Fruit fly (Drosophila melanogaster) whole organism, pupa: Measurements from ENCODE around the gene nerfin-1.

ENCODE experiments used
- CG10348 ChIP-seq: fragments of 200-800 bp; sonication (Bioruptor generic); IDR thresholded peaks from 2 replicates; pipeline ENCODE4 v1.3.6; 2022; ENCODE audit warnings: missing biosample characterization, missing genetic modification characterization
- CG12605 ChIP-seq: fragments of 200-800 bp; sonication (Bioruptor generic); IDR thresholded peaks from 2 replicates; pipeline ENCODE4 v1.3.6; 2022; ENCODE audit warnings: missing biosample characterization, missing genetic modification characterization
- CG13204 ChIP-seq: fragments of 200-800 bp; sonication (Bioruptor generic); optimal IDR thresholded peaks from 2 replicates; lab custom pipeline; 2018; ENCODE audit warnings: missing biosample characterization, mild to moderate bottlenecking, missing genetic modification characterization, moderate library complexity
- CG14655 ChIP-seq: fragments of 200-800 bp; sonication (Bioruptor generic); optimal IDR thresholded peaks from 3 replicates; lab custom pipeline; 2017; ENCODE audit warnings: mild to moderate bottlenecking, missing biosample characterization, missing genetic modification reagents, missing genetic modification characterization
- CG15710 ChIP-seq: fragments of 200-800 bp; sonication (Bioruptor generic); optimal IDR thresholded peaks from 2 replicates; lab custom pipeline; 2018; ENCODE audit warnings: missing biosample characterization, mild to moderate bottlenecking, missing genetic modification characterization, moderate library complexity
- CG17806 ChIP-seq: fragments of 200-800 bp; sonication (Bioruptor generic); optimal IDR thresholded peaks from 2 replicates; lab custom pipeline; 2018; ENCODE audit warnings: missing biosample characterization, mild to moderate bottlenecking, missing genetic modification characterization, moderate library complexity
- CG32121 ChIP-seq: fragments of 200-800 bp; sonication (Bioruptor generic); IDR thresholded peaks from 2 replicates; pipeline ENCODE4 v1.3.6; 2022; ENCODE audit warnings: missing biosample characterization, missing genetic modification characterization
- CG34367 ChIP-seq: fragments of 200-800 bp; sonication (Bioruptor generic); optimal IDR thresholded peaks from 2 replicates; lab custom pipeline; 2018; ENCODE audit warnings: missing biosample characterization, mild to moderate bottlenecking, missing genetic modification characterization
- CG4496 ChIP-seq: fragments of 200-800 bp; sonication (Bioruptor generic); IDR thresholded peaks from 3 replicates; pipeline ENCODE4 v1.3.6; 2022; ENCODE audit warnings: missing biosample characterization, missing genetic modification characterization
- CG8159 ChIP-seq: fragments of 200-800 bp; sonication (Bioruptor generic); optimal IDR thresholded peaks from 3 replicates; lab custom pipeline; 2018; ENCODE audit warnings: missing biosample characterization, mild to moderate bottlenecking, missing genetic modification characterization, moderate library complexity
- CG8301 ChIP-seq: fragments of 200-800 bp; sonication (Bioruptor generic); optimal IDR thresholded peaks from 2 replicates; lab custom pipeline; 2018; ENCODE audit warnings: missing biosample characterization, mild to moderate bottlenecking, missing genetic modification characterization
- CG9948 ChIP-seq: fragments of 200-800 bp; sonication (Bioruptor generic); optimal IDR thresholded peaks from 2 replicates; lab custom pipeline; 2018; ENCODE audit warnings: missing biosample characterization, mild to moderate bottlenecking, missing genetic modification characterization, moderate library complexity
- D1 ChIP-seq: fragments of 200-800 bp; sonication (Bioruptor generic); optimal IDR thresholded peaks from 2 replicates; lab custom pipeline; 2018; ENCODE audit warnings: missing biosample characterization, mild to moderate bottlenecking, missing genetic modification characterization, moderate library complexity
- EcR ChIP-seq: fragments of 200-800 bp; sonication (Bioruptor generic); optimal IDR thresholded peaks from 3 replicates; lab custom pipeline; 2019; ENCODE audit warnings: missing biosample characterization, missing genetic modification characterization, mild to moderate bottlenecking, moderate library complexity, missing genetic modification reagents
- Ets98B ChIP-seq: fragments of 200-800 bp; sonication (Bioruptor generic); IDR thresholded peaks from 2 replicates; pipeline ENCODE4 v1.3.6; 2022; ENCODE audit warnings: missing biosample characterization, missing genetic modification characterization
- Pif1A ChIP-seq: fragments of 200-800 bp; sonication (Bioruptor generic); optimal IDR thresholded peaks from 3 replicates; lab custom pipeline; 2016; ENCODE audit warnings: missing biosample characterization, missing genetic modification characterization
- Pif1B ChIP-seq: fragments of 200-800 bp; sonication (Bioruptor generic); optimal IDR thresholded peaks from 3 replicates; lab custom pipeline; 2016; ENCODE audit warnings: missing biosample characterization, missing genetic modification characterization
- Snoo ChIP-seq: fragments of 200-800 bp; sonication (Bioruptor generic); optimal IDR thresholded peaks from 3 replicates; lab custom pipeline; 2017; ENCODE audit warnings: missing biosample characterization, mild to moderate bottlenecking, missing genetic modification characterization, inconsistent platforms
- fd96Ca ChIP-seq: fragments of 200-800 bp; sonication (Bioruptor generic); IDR thresholded peaks from 3 replicates; pipeline ENCODE4 v1.3.6; 2022; ENCODE audit warnings: missing biosample characterization, missing genetic modification characterization
- gl ChIP-seq: fragments of 200-800 bp; sonication (Bioruptor generic); optimal IDR thresholded peaks from 2 replicates; lab custom pipeline; 2018; ENCODE audit warnings: missing biosample characterization, mild to moderate bottlenecking, missing genetic modification characterization
- rn ChIP-seq: fragments of 200-800 bp; sonication (Bioruptor generic); IDR thresholded peaks from 2 replicates; pipeline ENCODE4 v1.3.6; 2022; ENCODE audit warnings: missing biosample characterization, missing genetic modification characterization

The nerfin-1 gene

dm6 chr3L:885006-885405 lies 23.9 kb upstream of the nerfin-1 start:
- TF ChIP-seq rn (GFP tag; lab: Robert Waterston, UW): no peak
- no peak for TF ChIP-seq CG8301 (tag; lab: Kevin White, UChicago)
- no peak for TF ChIP-seq CG4496 (GFP tag; lab: Robert Waterston, UW)

dm6 chr3L:885624-886257 lies 23.2 kb upstream of the nerfin-1 start:
- TF ChIP-seq CG34367: no peak

dm6 chr3L:887423-888097 lies 21.4 kb upstream of the nerfin-1 start:
- TF ChIP-seq CG8301 (tag; lab: Kevin White, UChicago) (no peak), D1 (tag; lab: Kevin White, UChicago) (no peak), EcR (peak; percentile 55), Pif1A (GFP tag; lab: Kevin White, UChicago) (no peak)

- TF ChIP-seq CG13204 (GFP tag; lab: Kevin White, UChicago) (no peak), CG8159 (tag; lab: Kevin White, UChicago) (no peak), CG8301 (tag; lab: Kevin White, UChicago) (no peak), Snoo (tag; lab: Kevin White, UChicago) (no peak), Ets98B (GFP tag; lab: Robert Waterston, UW) (no peak), CG32121 (GFP tag; lab: Robert Waterston, UW) (no peak), CG12605 (GFP tag; lab: Robert Waterston, UW) (no peak), CG34367 (no peak), CG14655 (no peak), fd96Ca (GFP tag; lab: Robert Waterston, UW) (no peak), CG10348 (GFP tag; lab: Robert Waterston, UW) (no peak), gl (tag; lab: Kevin White, UChicago) (no peak), D1 (tag; lab: Kevin White, UChicago) (no peak), CG17806 (tag; lab: Kevin White, UChicago) (no peak), Pif1B (GFP tag; lab: Kevin White, UChicago) (no peak), CG15710 (tag; lab: Kevin White, UChicago) (no peak), CG4496 (GFP tag; lab: Robert Waterston, UW) (no peak), EcR (no peak), rn (GFP tag; lab: Robert Waterston, UW) (no peak), Pif1A (GFP tag; lab: Kevin White, UChicago) (no peak)
Observed at dm6 chr3L:888372-888771, 20.5 kb upstream of the nerfin-1 start.

dm6 chr3L:895314-895980 lies 13.5 kb upstream of the nerfin-1 start, which contains the start of gene CG34056:
Gene CG34056 (plus strand): TSS chr3L:895951.
- TF ChIP-seq D1 (tag; lab: Kevin White, UChicago): peak; percentile 92
- TF ChIP-seq Pif1A (GFP tag; lab: Kevin White, UChicago): peak; percentile 97
- peak; percentile 98 for TF ChIP-seq CG12605 (GFP tag; lab: Robert Waterston, UW)
- TF ChIP-seq CG15710 (tag; lab: Kevin White, UChicago): peak; percentile 97
- TF ChIP-seq EcR: peak; percentile 46
- TF ChIP-seq CG4496 (GFP tag; lab: Robert Waterston, UW): peak; percentile 99
- peak; percentile 98 for TF ChIP-seq CG32121 (GFP tag; lab: Robert Waterston, UW)
- peak; percentile 98 for TF ChIP-seq Ets98B (GFP tag; lab: Robert Waterston, UW)
- TF ChIP-seq gl (tag; lab: Kevin White, UChicago): peak; percentile 91
- TF ChIP-seq CG13204 (GFP tag; lab: Kevin White, UChicago): peak; percentile 85
- peak; percentile 64 for TF ChIP-seq CG10348 (GFP tag; lab: Robert Waterston, UW)
- TF ChIP-seq CG17806 (tag; lab: Kevin White, UChicago): peak; percentile 98
- peak; percentile 98 for TF ChIP-seq CG8159 (tag; lab: Kevin White, UChicago)
- peak; percentile 98 for TF ChIP-seq Pif1B (GFP tag; lab: Kevin White, UChicago)
- peak; percentile 97 for TF ChIP-seq CG8301 (tag; lab: Kevin White, UChicago)
- TF ChIP-seq CG9948: peak; percentile 97
- TF ChIP-seq fd96Ca (GFP tag; lab: Robert Waterston, UW): peak; percentile 96
- TF ChIP-seq CG34367: peak; percentile 94
- TF ChIP-seq Snoo (tag; lab: Kevin White, UChicago): peak; percentile 97
- peak; percentile 97 for TF ChIP-seq CG14655
- peak; percentile 96 for TF ChIP-seq rn (GFP tag; lab: Robert Waterston, UW)
- TF ChIP-seq, all 21 proteins: peak for 21

dm6 chr3L:897080-897479 lies 11.8 kb upstream of the nerfin-1 start, which contains the start of gene CG34057:
Gene CG34057 (plus strand): TSS chr3L:897380.
- TF ChIP-seq D1 (tag; lab: Kevin White, UChicago): no peak
- TF ChIP-seq CG8159 (tag; lab: Kevin White, UChicago): no peak
- no peak for TF ChIP-seq CG9948
- TF ChIP-seq CG17806 (tag; lab: Kevin White, UChicago): no peak
- no peak for TF ChIP-seq fd96Ca (GFP tag; lab: Robert Waterston, UW)
- no peak for TF ChIP-seq CG15710 (tag; lab: Kevin White, UChicago)
- no peak for TF ChIP-seq CG34367
- no peak for TF ChIP-seq Snoo (tag; lab: Kevin White, UChicago)
- no peak for TF ChIP-seq Pif1B (GFP tag; lab: Kevin White, UChicago)
- TF ChIP-seq rn (GFP tag; lab: Robert Waterston, UW): no peak
- no peak for TF ChIP-seq CG13204 (GFP tag; lab: Kevin White, UChicago)
- no peak for TF ChIP-seq Pif1A (GFP tag; lab: Kevin White, UChicago)
- TF ChIP-seq EcR: no peak
